Worm (Caenorhabditis elegans) whole organism, midembryonic: ENCODE measurements around the gene madd-2.

ENCODE experiments used
- T22C8.4 ChIP-seq: fragments of 200-800 bp; sonication (Bioruptor generic); IDR thresholded peaks from 2 replicates; pipeline ENCODE4 v1.3.6; 2022; ENCODE audit warnings: missing genetic modification characterization, missing compliant biosample characterization
- cog-1 ChIP-seq: sonication (generic microtip); optimal IDR thresholded peaks from 2 replicates; lab custom pipeline; 2016; ENCODE audit warnings: missing genetic modification characterization, missing compliant biosample characterization
- klf-2 ChIP-seq: fragments of 200-800 bp; sonication (Bioruptor generic); conservative IDR thresholded peaks from 2 replicates; pipeline ENCODE4 v1.3.6; 2022; ENCODE audit warnings: missing genetic modification reagents, missing genetic modification characterization, missing compliant biosample characterization
- med-1 ChIP-seq: sonication (generic microtip); optimal IDR thresholded peaks from 2 replicates; lab custom pipeline; 2017; ENCODE audit warnings: missing genetic modification characterization, mild to moderate bottlenecking, missing compliant biosample characterization, antibody characterized with exemption, missing genetic modification reagents; ENCODE audit not compliant: insufficient read depth
- ref-1 ChIP-seq: fragments of 200-800 bp; sonication (Bioruptor generic); conservative IDR thresholded peaks from 2 replicates; pipeline ENCODE4 v1.3.6; 2022; ENCODE audit warnings: missing genetic modification reagents, missing genetic modification characterization, missing compliant biosample characterization
- tab-1 ChIP-seq: fragments of 200-800 bp; sonication (Bioruptor generic); IDR thresholded peaks from 2 replicates; pipeline ENCODE4 v1.3.6; 2022; ENCODE audit warnings: missing genetic modification characterization, missing compliant biosample characterization
- ztf-29 ChIP-seq: fragments of 200-800 bp; sonication (Bioruptor generic); IDR thresholded peaks from 2 replicates; pipeline ENCODE4 v1.3.6; 2022; ENCODE audit warnings: missing genetic modification reagents, missing genetic modification characterization, missing compliant biosample characterization

DNA sequence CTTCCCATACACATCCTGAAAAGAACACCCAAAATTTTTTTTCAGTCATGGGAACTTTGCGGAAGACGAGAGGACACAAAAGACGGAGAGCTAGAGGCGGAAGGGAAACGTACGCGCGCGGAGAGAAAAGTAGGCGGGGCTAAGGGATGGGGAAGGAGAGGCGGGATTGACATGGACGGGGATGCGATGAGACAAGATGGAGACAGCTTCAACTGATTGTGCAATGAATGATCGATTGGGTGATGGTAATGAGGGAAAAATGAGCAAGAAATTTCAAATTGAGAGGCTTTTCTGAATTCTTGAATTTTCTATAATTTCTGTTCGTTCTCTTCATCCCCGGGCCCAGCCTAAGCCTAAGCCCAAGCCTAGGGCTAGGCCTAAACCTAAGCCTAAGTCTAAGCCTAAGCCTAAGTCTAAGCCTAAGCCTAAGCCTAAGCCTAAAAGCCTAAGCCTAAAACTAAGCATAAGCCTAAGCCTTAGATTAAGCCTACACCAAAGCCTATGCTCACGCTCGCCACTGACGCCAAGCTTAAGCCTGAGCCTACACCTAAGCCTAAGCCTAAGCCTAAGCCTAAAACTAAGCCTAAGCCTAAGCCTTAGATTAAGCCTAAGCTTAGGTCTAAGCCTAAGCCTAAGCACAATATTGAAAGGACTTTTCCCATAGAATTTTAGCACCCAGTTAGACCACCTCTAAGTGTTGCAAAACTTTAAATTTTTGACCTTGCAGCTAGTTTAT lies 1.2 kb upstream of the madd-2 start:
- TF ChIP-seq klf-2 (GFP tag; lab: Robert Waterston, UW) (no peak), med-1 (GFP tag; lab: Kevin White, UChicago) (no peak), ref-1 (GFP tag; lab: Robert Waterston, UW) (no peak), tab-1 (GFP tag; lab: Robert Waterston, UW) (no peak), cog-1 (tag; lab: Kevin White, UChicago) (no peak), T22C8.4 (GFP tag; lab: Robert Waterston, UW) (no peak), ztf-29 (GFP tag; lab: Robert Waterston, UW) (peak; percentile 83; the same call in 1 of the 2 replicates)
